Fruit fly (Drosophila melanogaster): ENCODE results near the gene Alh.

Gene Alh

dm6 chr3R:7142580-7142979, 18.6 kb upstream of the Alh start:
- TF ChIP-seq h (optimal IDR thresholded peaks at IDR 0.05) (no peak), ttk (optimal IDR thresholded peaks at IDR 0.05) (no peak)

dm6 chr3R:7139188-7140038, 15.4 kb upstream of the Alh start:
- TF ChIP-seq ttk (optimal IDR thresholded peaks at IDR 0.05) (no peak), Sin3A (optimal IDR thresholded peaks at IDR 0.05) (no peak), h (optimal IDR thresholded peaks at IDR 0.05) (no peak), psq (optimal IDR thresholded peaks at IDR 0.05) (no peak), insv (optimal IDR thresholded peaks at IDR 0.05) (no peak), Myc (optimal IDR thresholded peaks at IDR 0.05) (no peak)

- TF ChIP-seq ttk (optimal IDR thresholded peaks at IDR 0.05) (no peak), psq (optimal IDR thresholded peaks at IDR 0.05) (no peak), Sin3A (optimal IDR thresholded peaks at IDR 0.05) (no peak), Myc (optimal IDR thresholded peaks at IDR 0.05) (no peak), h (optimal IDR thresholded peaks at IDR 0.05) (no peak)
Measured at dm6 chr3R:7138058-7138457, 14.1 kb upstream of the Alh start.

- TF ChIP-seq Myc (optimal IDR thresholded peaks at IDR 0.05) (no peak), ttk (optimal IDR thresholded peaks at IDR 0.05) (no peak), psq (optimal IDR thresholded peaks at IDR 0.05) (no peak), Sin3A (optimal IDR thresholded peaks at IDR 0.05) (no peak), h (optimal IDR thresholded peaks at IDR 0.05) (no peak), insv (optimal IDR thresholded peaks at IDR 0.05) (no peak)
Measured at dm6 chr3R:7137207-7137606, 13.2 kb upstream of the Alh start.

- no peak for TF ChIP-seq insv (optimal IDR thresholded peaks at IDR 0.05)
Measured at dm6 chr3R:7135881-7136280, 11.9 kb upstream of the Alh start, which contains the start of gene Fer1. Gene Fer1 (plus strand): TSS chr3R:7136206.

- TF ChIP-seq insv (optimal IDR thresholded peaks at IDR 0.05): no peak
- TF ChIP-seq psq (optimal IDR thresholded peaks at IDR 0.05): no peak
- TF ChIP-seq ttk (optimal IDR thresholded peaks at IDR 0.05): no peak
- TF ChIP-seq Myc (optimal IDR thresholded peaks at IDR 0.05): no peak
- TF ChIP-seq Sin3A (optimal IDR thresholded peaks at IDR 0.05): no peak
- TF ChIP-seq h (optimal IDR thresholded peaks at IDR 0.05): no peak
Measured at dm6 chr3R:7134715-7135505, 10.9 kb upstream of the Alh start.

dm6 chr3R:7131260-7131659, 7.3 kb upstream of the Alh start, which contains the start of gene CG31493:
Gene CG31493 (plus strand): TSS chr3R:7131560.
- TF ChIP-seq psq (optimal IDR thresholded peaks at IDR 0.05) (no peak), h (optimal IDR thresholded peaks at IDR 0.05) (no peak), insv (optimal IDR thresholded peaks at IDR 0.05) (no peak), ttk (optimal IDR thresholded peaks at IDR 0.05) (no peak), Myc (optimal IDR thresholded peaks at IDR 0.05) (no peak), Sin3A (optimal IDR thresholded peaks at IDR 0.05) (no peak)

dm6 chr3R:7130827-7131226, 6.8 kb upstream of the Alh start:
- TF ChIP-seq Sin3A (optimal IDR thresholded peaks at IDR 0.05) (no peak), ttk (optimal IDR thresholded peaks at IDR 0.05) (no peak), psq (optimal IDR thresholded peaks at IDR 0.05) (no peak), h (optimal IDR thresholded peaks at IDR 0.05) (no peak), insv (optimal IDR thresholded peaks at IDR 0.05) (no peak)

- TF ChIP-seq ttk (optimal IDR thresholded peaks at IDR 0.05) (no peak), h (optimal IDR thresholded peaks at IDR 0.05) (no peak), psq (optimal IDR thresholded peaks at IDR 0.05) (no peak), Myc (optimal IDR thresholded peaks at IDR 0.05) (no peak), insv (optimal IDR thresholded peaks at IDR 0.05) (no peak), Sin3A (optimal IDR thresholded peaks at IDR 0.05) (no peak)
Measured at dm6 chr3R:7129280-7130069, 5.5 kb upstream of the Alh start, which contains the start of gene CG31248. Gene CG31248 (plus strand): TSS chr3R:7129320.

- no peak for TF ChIP-seq insv (optimal IDR thresholded peaks at IDR 0.05)
- no peak for TF ChIP-seq ttk (optimal IDR thresholded peaks at IDR 0.05)
- no peak for TF ChIP-seq Sin3A (optimal IDR thresholded peaks at IDR 0.05)
- no peak for TF ChIP-seq psq (optimal IDR thresholded peaks at IDR 0.05)
- TF ChIP-seq h (optimal IDR thresholded peaks at IDR 0.05): no peak
- TF ChIP-seq Myc (optimal IDR thresholded peaks at IDR 0.05): no peak
Measured at dm6 chr3R:7127966-7128365, 4.0 kb upstream of the Alh start, which contains the start of gene CG10068. Gene CG10068 (minus strand): TSS chr3R:7128027.

dm6 chr3R:7123699-7124098, 286 bp downstream of the Alh start:
- TF ChIP-seq insv (optimal IDR thresholded peaks at IDR 0.05) (no peak), ttk (optimal IDR thresholded peaks at IDR 0.05) (no peak), Sin3A (optimal IDR thresholded peaks at IDR 0.05) (no peak), h (optimal IDR thresholded peaks at IDR 0.05) (no peak), psq (optimal IDR thresholded peaks at IDR 0.05) (no peak), Myc (optimal IDR thresholded peaks at IDR 0.05) (no peak)

- no peak for TF ChIP-seq Myc (optimal IDR thresholded peaks at IDR 0.05)
- TF ChIP-seq h (optimal IDR thresholded peaks at IDR 0.05): no peak
- TF ChIP-seq insv (optimal IDR thresholded peaks at IDR 0.05): no peak
- TF ChIP-seq ttk (optimal IDR thresholded peaks at IDR 0.05): no peak
- no peak for TF ChIP-seq psq (optimal IDR thresholded peaks at IDR 0.05)
- no peak for TF ChIP-seq Sin3A (optimal IDR thresholded peaks at IDR 0.05)
Measured at dm6 chr3R:7123073-7123572, 862 bp downstream of the Alh start.
